Worm (Caenorhabditis elegans) whole organism, L4 larva: ENCODE results near the gene lro-1.

Experiments used
- F44E2.7 ChIP-seq: fragments of 200-800 bp; sonication (Bioruptor generic); IDR thresholded peaks from 2 replicates; pipeline ENCODE4 v2.1.2; 2022; ENCODE audit warnings: missing genetic modification characterization, missing compliant biosample characterization
- F49E8.2 ChIP-seq: sonication (generic microtip); optimal IDR thresholded peaks from 2 replicates; lab custom pipeline; 2016; ENCODE audit warnings: missing compliant biosample characterization, mild to moderate bottlenecking, missing genetic modification characterization, borderline replicate concordance
- R02D3.7 ChIP-seq: fragments of 150-350 bp; sonication (generic microtip); optimal IDR thresholded peaks from 3 replicates; lab custom pipeline; 2014; ENCODE audit warnings: missing biosample characterization, missing genetic modification characterization
- Y105C5A.15 ChIP-seq: fragments of 200-800 bp; sonication (Bioruptor generic); IDR thresholded peaks from 2 replicates; pipeline ENCODE4 v1.3.6; 2022; ENCODE audit warnings: missing genetic modification characterization, missing compliant biosample characterization
- ZK546.5 ChIP-seq, 2 experiments: sonication (generic microtip); optimal IDR thresholded peaks; 2 replicates each; lab custom pipeline; 2017; ENCODE audit warnings: missing biosample characterization in 2 of 2, missing genetic modification characterization in 2 of 2
- aha-1 ChIP-seq: fragments of 150-350 bp; peaks from one replicate; lab custom pipeline; 2014; ENCODE audit warnings: missing biosample characterization, missing genetic modification characterization
- aly-2 ChIP-seq: sonication (generic microtip); optimal IDR thresholded peaks from 2 replicates; lab custom pipeline; 2018; ENCODE audit warnings: missing biosample characterization, missing genetic modification characterization
- arid-1 ChIP-seq: fragments of 200-800 bp; sonication (Bioruptor generic); conservative IDR thresholded peaks from 2 replicates; pipeline ENCODE4 v1.3.6; 2022; ENCODE audit warnings: missing genetic modification reagents, missing genetic modification characterization, missing compliant biosample characterization
- ceh-44 ChIP-seq: fragments of 200-800 bp; sonication (Bioruptor generic); IDR thresholded peaks from 2 replicates; pipeline ENCODE4 v1.3.6; 2022; ENCODE audit warnings: missing genetic modification reagents, missing genetic modification characterization, missing compliant biosample characterization
- ceh-62 ChIP-seq: sonication (generic microtip); optimal IDR thresholded peaks from 2 replicates; lab custom pipeline; 2017; ENCODE audit warnings: missing biosample characterization, missing genetic modification characterization
- ceh-82 ChIP-seq: sonication (generic microtip); optimal IDR thresholded peaks from 2 replicates; lab custom pipeline; 2017; ENCODE audit warnings: missing biosample characterization, missing genetic modification characterization
- ctbp-1 ChIP-seq: fragments of 200-800 bp; sonication (Bioruptor generic); IDR thresholded peaks from 2 replicates; pipeline ENCODE4 v1.3.6; 2022; ENCODE audit warnings: missing genetic modification reagents, missing genetic modification characterization, missing compliant biosample characterization
- daf-12 ChIP-seq: fragments of 150-350 bp; optimal IDR thresholded peaks from 2 replicates; lab custom pipeline; 2014; ENCODE audit warnings: missing biosample characterization, missing genetic modification reagents, missing genetic modification characterization
- daf-8 ChIP-seq: fragments of 200-800 bp; sonication (Bioruptor generic); IDR thresholded peaks from 2 replicates; pipeline ENCODE4 v1.3.6; 2022; ENCODE audit warnings: missing genetic modification characterization, missing compliant biosample characterization
- dmd-6 ChIP-seq: fragments of 200-800 bp; sonication (Bioruptor generic); IDR thresholded peaks from 2 replicates; pipeline ENCODE4 v1.3.6; 2022; ENCODE audit warnings: missing genetic modification reagents, missing genetic modification characterization, missing compliant biosample characterization
- dmd-9 ChIP-seq: fragments of 200-800 bp; sonication (Bioruptor generic); IDR thresholded peaks from 2 replicates; pipeline ENCODE4 v1.3.6; 2022; ENCODE audit warnings: missing genetic modification reagents, missing genetic modification characterization, missing compliant biosample characterization
- dpl-1 ChIP-seq: fragments of 150-350 bp; optimal IDR thresholded peaks from 2 replicates; lab custom pipeline; 2014; ENCODE audit warnings: missing biosample characterization, missing genetic modification reagents, missing genetic modification characterization
- duxl-1 ChIP-seq: sonication (generic microtip); optimal IDR thresholded peaks from 2 replicates; lab custom pipeline; 2016; ENCODE audit warnings: mild to moderate bottlenecking, missing genetic modification characterization, moderate library complexity, missing compliant biosample characterization; ENCODE audit not compliant: poor library complexity
- egl-27 ChIP-seq: sonication (generic microtip); optimal IDR thresholded peaks from 3 replicates; lab custom pipeline; 2017; ENCODE audit warnings: missing biosample characterization, missing genetic modification reagents, missing genetic modification characterization
- hif-1 ChIP-seq, 2 experiments: sonication (generic microtip); optimal IDR thresholded peaks; 2 replicates each; lab custom pipeline; 2016 to 2017; ENCODE audit warnings: missing compliant biosample characterization in 2 of 2, missing genetic modification characterization in 2 of 2, missing genetic modification reagents in 2 of 2, missing genotype in 2 of 2, mild to moderate bottlenecking in 1 of 2
- lin-1 ChIP-seq: fragments of 200-800 bp; sonication (Bioruptor generic); IDR thresholded peaks from 2 replicates; pipeline ENCODE4 v1.3.6; 2022; ENCODE audit warnings: missing genetic modification reagents, missing genetic modification characterization, missing compliant biosample characterization
- lin-13 ChIP-seq: fragments of 150-350 bp; optimal IDR thresholded peaks from 2 replicates; lab custom pipeline; 2014; ENCODE audit warnings: missing biosample characterization, missing genetic modification reagents, missing genetic modification characterization
- lin-29 ChIP-seq: fragments of 200-800 bp; sonication (Bioruptor generic); IDR thresholded peaks from 2 replicates; pipeline ENCODE4 v1.3.6; 2022; ENCODE audit warnings: missing genetic modification reagents, missing genetic modification characterization, missing compliant biosample characterization
- madf-5 ChIP-seq, 2 experiments: fragments of 200-800 bp; sonication (Bioruptor generic); IDR thresholded peaks; 2 replicates each; pipeline ENCODE4 v1.3.6; 2022; ENCODE audit warnings: missing compliant biosample characterization in 2 of 2, missing genetic modification characterization in 2 of 2
- mes-2 ChIP-seq: sonication (generic microtip); optimal IDR thresholded peaks from 2 replicates; lab custom pipeline; 2016; ENCODE audit warnings: missing genotype, mild to moderate bottlenecking, missing genetic modification characterization, missing compliant biosample characterization; ENCODE audit not compliant: poor library complexity, severe bottlenecking
- mxl-2 ChIP-seq: fragments of 200-800 bp; sonication (Bioruptor generic); conservative IDR thresholded peaks from 2 replicates; pipeline ENCODE4 v1.3.6; 2022; ENCODE audit warnings: missing genetic modification reagents, missing genetic modification characterization, missing compliant biosample characterization
- mxl-3 ChIP-seq: fragments of 200-800 bp; sonication (Bioruptor generic); optimal IDR thresholded peaks from 2 replicates; lab custom pipeline; 2018; ENCODE audit warnings: mild to moderate bottlenecking, missing genetic modification characterization, missing compliant biosample characterization
- nhr-10 ChIP-seq: fragments of 150-350 bp; optimal IDR thresholded peaks from 2 replicates; lab custom pipeline; 2014; ENCODE audit warnings: missing biosample characterization, missing genetic modification characterization
- nhr-111 ChIP-seq: fragments of 200-800 bp; sonication (Bioruptor generic); optimal IDR thresholded peaks from 2 replicates; lab custom pipeline; 2018; ENCODE audit warnings: mild to moderate bottlenecking, missing genetic modification characterization, missing compliant biosample characterization
- nhr-25 ChIP-seq: sonication (generic microtip); optimal IDR thresholded peaks from 2 replicates; lab custom pipeline; 2017; ENCODE audit warnings: missing genetic modification characterization, mild to moderate bottlenecking, missing compliant biosample characterization, antibody characterized with exemption, moderate library complexity, borderline replicate concordance; ENCODE audit not compliant: insufficient read depth
- nhr-28 ChIP-seq: fragments of 150-350 bp; optimal IDR thresholded peaks from 2 replicates; lab custom pipeline; 2014; ENCODE audit warnings: missing biosample characterization, missing genetic modification characterization
- nhr-48 ChIP-seq: sonication (generic microtip); optimal IDR thresholded peaks from 2 replicates; lab custom pipeline; 2016; ENCODE audit warnings: mild to moderate bottlenecking, missing genetic modification characterization, missing compliant biosample characterization
- nhr-6 ChIP-seq: fragments of 150-350 bp; optimal IDR thresholded peaks from 2 replicates; lab custom pipeline; 2014; ENCODE audit warnings: missing biosample characterization, missing genetic modification characterization
- rbr-2 ChIP-seq: sonication (generic microtip); optimal IDR thresholded peaks from 2 replicates; lab custom pipeline; 2016; ENCODE audit warnings: missing genotype, missing genetic modification characterization, missing compliant biosample characterization
- saeg-2 ChIP-seq: fragments of 200-800 bp; sonication (Bioruptor generic); IDR thresholded peaks from 2 replicates; pipeline ENCODE4 v1.3.6; 2022; ENCODE audit warnings: missing genetic modification reagents, missing genetic modification characterization, missing compliant biosample characterization
- snpc-1.2 ChIP-seq: fragments of 200-800 bp; sonication (Bioruptor generic); IDR thresholded peaks from 2 replicates; pipeline ENCODE4 v1.3.6; 2022; ENCODE audit warnings: missing genetic modification reagents, missing genetic modification characterization, missing compliant biosample characterization
- snpc-4 ChIP-seq: fragments of 150-350 bp; optimal IDR thresholded peaks from 2 replicates; lab custom pipeline; 2014; ENCODE audit warnings: missing biosample characterization, missing genetic modification characterization
- spr-1 ChIP-seq: sonication (generic microtip); optimal IDR thresholded peaks from 2 replicates; lab custom pipeline; 2016; ENCODE audit warnings: mild to moderate bottlenecking, missing genetic modification characterization, missing compliant biosample characterization
- unc-39 ChIP-seq: sonication (generic microtip); optimal IDR thresholded peaks from 2 replicates; lab custom pipeline; 2017; ENCODE audit warnings: missing biosample characterization, missing genetic modification characterization
- zag-1 ChIP-seq: fragments of 150-350 bp; optimal IDR thresholded peaks from 2 replicates; lab custom pipeline; 2014; ENCODE audit warnings: missing biosample characterization, missing genetic modification characterization
- zfp-2 ChIP-seq: sonication (generic microtip); optimal IDR thresholded peaks from 2 replicates; lab custom pipeline; 2016; ENCODE audit warnings: mild to moderate bottlenecking, missing genetic modification characterization, missing compliant biosample characterization

Gene lro-1

ce11 chrX:6274270-6274669, 2.4 kb downstream of the lro-1 start (continued):
- TF ChIP-seq nhr-48 (no peak), lin-1 (no peak), aly-2 (tag; lab: Kevin White, UChicago) (no peak), nhr-6 (tag; lab: Kevin White, UChicago) (no peak), aha-1 (tag; lab: Kevin White, UChicago) (no peak), hif-1 (tag; optimal IDR thresholded peaks at IDR 0.05; lab: Kevin White, UChicago) (peak in 1 of 2 experiments; percentile 36), dpl-1 (no peak), dmd-6 (GFP tag; lab: Robert Waterston, UW) (peak; percentile 68), ctbp-1 (GFP tag; lab: Robert Waterston, UW) (no peak), snpc-1.2 (GFP tag; lab: Robert Waterston, UW) (no peak), duxl-1 (tag; lab: Kevin White, UChicago) (no peak), saeg-2 (GFP tag; lab: Robert Waterston, UW) (no peak), egl-27 (no peak), snpc-4 (tag; lab: Kevin White, UChicago) (no peak), madf-5 (GFP tag; IDR thresholded peaks at IDR 0.05; lab: Robert Waterston, UW) (no peak), R02D3.7 (no peak), nhr-111 (GFP tag; lab: Kevin White, UChicago) (no peak), Y105C5A.15 (no peak), arid-1 (GFP tag; lab: Robert Waterston, UW) (no peak), nhr-25 (tag; lab: Kevin White, UChicago) (no peak), lin-13 (GFP tag; lab: Kevin White, UChicago) (no peak), mxl-3 (no peak), rbr-2 (tag; lab: Kevin White, UChicago) (no peak), mxl-2 (GFP tag; lab: Robert Waterston, UW) (no peak), daf-12 (tag; lab: Kevin White, UChicago) (no peak)

- TF ChIP-seq ceh-44 (GFP tag; lab: Robert Waterston, UW) (0 out of 2 replicates have a peak, but pooled peaks have one; percentile 13), nhr-25 (tag; lab: Kevin White, UChicago) (peak; percentile 60), nhr-28 (tag; lab: Kevin White, UChicago) (peak; percentile 38), lin-29 (GFP tag; lab: Robert Waterston, UW) (no peak)
Measured at ce11 chrX:6275343-6275742, 3.5 kb downstream of the lro-1 start.

- no peak for TF ChIP-seq zfp-2 (tag; lab: Kevin White, UChicago)
- TF ChIP-seq spr-1, result no peak
- no peak for TF ChIP-seq nhr-10 (tag; lab: Kevin White, UChicago)
- peak; percentile 95 for TF ChIP-seq aha-1 (tag; lab: Kevin White, UChicago)
- TF ChIP-seq aly-2 (tag; lab: Kevin White, UChicago), result no peak
- no peak for TF ChIP-seq mes-2 (tag; lab: Kevin White, UChicago)
- TF ChIP-seq F44E2.7 (GFP tag; lab: Robert Waterston, UW), result no peak
Measured at ce11 chrX:6276701-6277100, 4.8 kb downstream of the lro-1 start.

- TF ChIP-seq zag-1 (tag; lab: Kevin White, UChicago), result no peak
- no peak for TF ChIP-seq unc-39 (tag; lab: Kevin White, UChicago)
- no peak for TF ChIP-seq nhr-25 (tag; lab: Kevin White, UChicago)
- TF ChIP-seq aha-1 (tag; lab: Kevin White, UChicago), result no peak
- TF ChIP-seq daf-12 (tag; lab: Kevin White, UChicago), result no peak
- TF ChIP-seq daf-8, result no peak
- TF ChIP-seq ceh-82, result no peak
- no peak for TF ChIP-seq spr-1
- no peak for TF ChIP-seq snpc-1.2 (GFP tag; lab: Robert Waterston, UW)
- no peak for TF ChIP-seq R02D3.7
- no peak for TF ChIP-seq ceh-62
- TF ChIP-seq F49E8.2 (tag; lab: Kevin White, UChicago), result no peak
- TF ChIP-seq ZK546.5 (tag; optimal IDR thresholded peaks at IDR 0.05; lab: Kevin White, UChicago), result no peak
- no peak for TF ChIP-seq snpc-4 (tag; lab: Kevin White, UChicago)
- no peak for TF ChIP-seq dmd-9
- no peak for TF ChIP-seq ceh-44 (GFP tag; lab: Robert Waterston, UW)
Measured at ce11 chrX:6277252-6277651, 5.4 kb downstream of the lro-1 start.
